Fruit fly (Drosophila melanogaster) whole organism, embryonic: ENCODE measurements around the gene Ssk.

Source experiments
- CG43689 ChIP-seq: fragments of 200-800 bp; sonication (Bioruptor generic); IDR thresholded peaks from 2 replicates; pipeline ENCODE4 v1.3.6; 2022; ENCODE audit warnings: missing biosample characterization, missing genetic modification characterization
- CG5245 ChIP-seq: fragments of 200-800 bp; sonication (Bioruptor generic); optimal IDR thresholded peaks from 3 replicates; lab custom pipeline; 2016; ENCODE audit warnings: missing biosample characterization, missing genetic modification characterization
- CG8089 ChIP-seq: fragments of 200-800 bp; sonication (Bioruptor generic); optimal IDR thresholded peaks from 3 replicates; lab custom pipeline; 2016; ENCODE audit warnings: missing biosample characterization, missing genetic modification characterization
- Lhr ChIP-seq: fragments of 200-800 bp; sonication (Bioruptor generic); optimal IDR thresholded peaks from 3 replicates; lab custom pipeline; 2017; ENCODE audit warnings: mild to moderate bottlenecking, missing biosample characterization, missing genetic modification reagents, missing genetic modification characterization
- Stat92E ChIP-seq, 3 experiments: fragments of >200 bp in 2 of 3; fragments of 200-800 bp in 1 of 3; sonication (Bioruptor generic) in 1 of 3; optimal IDR thresholded peaks; 2 replicates each; lab custom pipeline; 2017 to 2019; ENCODE audit warnings: missing biosample characterization in 3 of 3, missing genetic modification characterization in 3 of 3, mild to moderate bottlenecking in 1 of 3, moderate library complexity in 1 of 3
- lola ChIP-seq, 3 experiments: fragments of >200 bp in 2 of 3; fragments of 200-800 bp in 1 of 3; sonication (Bioruptor generic) in 1 of 3; optimal IDR thresholded peaks; 2 replicates each; lab custom pipeline; 2017 to 2019; ENCODE audit warnings: missing biosample characterization in 3 of 3, missing genetic modification characterization in 3 of 3, mild to moderate bottlenecking in 1 of 3, moderate library complexity in 1 of 3
- salm ChIP-seq: fragments of 200-800 bp; sonication (Bioruptor generic); optimal IDR thresholded peaks from 2 replicates; lab custom pipeline; 2018; ENCODE audit warnings: missing biosample characterization, mild to moderate bottlenecking, missing genetic modification characterization
- unc-4 ChIP-seq: fragments of 200-800 bp; sonication (Bioruptor generic); IDR thresholded peaks from 2 replicates; pipeline ENCODE4 v1.3.6; 2022; ENCODE audit warnings: missing biosample characterization, missing genetic modification characterization; ENCODE audit not compliant: partially characterized antibody

- TF ChIP-seq lola (GFP tag; optimal IDR thresholded peaks at IDR 0.05; lab: Kevin White, UChicago) (no peak), CG8089 (no peak), salm (tag; lab: Kevin White, UChicago) (no peak), Lhr (GFP tag; lab: Kevin White, UChicago) (no peak), Stat92E (GFP tag; optimal IDR thresholded peaks at IDR 0.05; lab: Kevin White, UChicago) (peak in 1 of 3 experiments; percentile 46), unc-4 (GFP tag; lab: Robert Waterston, UW) (no peak), CG43689 (GFP tag; lab: Robert Waterston, UW) (no peak), CG5245 (GFP tag; lab: Kevin White, UChicago) (no peak)
Observed at dm6 chr3L:20192872-20193747, 4.8 kb downstream of the Ssk start.
